Fruit fly (Drosophila melanogaster) whole organism: ENCODE results near the gene Pi4KIIalpha.

Source experiments
- CG8478 ChIP-seq: fragments of >200 bp; optimal IDR thresholded peaks from 2 replicates; lab custom pipeline; 2018; ENCODE audit warnings: inconsistent platforms
- EcR ChIP-seq, 2 experiments: fragments of >200 bp; optimal IDR thresholded peaks; 2 replicates each; lab custom pipeline; 2017; ENCODE audit warnings: missing biosample characterization in 2 of 2, missing genetic modification characterization in 2 of 2, missing genetic modification reagents in 2 of 2
- psq ChIP-seq: fragments of >200 bp; optimal IDR thresholded peaks from 2 replicates; lab custom pipeline; 2017
- usp ChIP-seq: fragments of >200 bp; optimal IDR thresholded peaks from 2 replicates; lab custom pipeline; 2017; ENCODE audit warnings: missing biosample characterization, missing genetic modification characterization, mixed read lengths

dm6 chr3R:5611733-5612132 lies 48.3 kb upstream of the Pi4KIIalpha start:
- TF ChIP-seq usp (GFP tag; lab: Kevin White, UChicago): no peak
- TF ChIP-seq EcR (GFP tag; optimal IDR thresholded peaks at IDR 0.05; lab: Kevin White, UChicago): no peak
- no peak for TF ChIP-seq CG8478 (lab: Kevin White, UChicago)
- TF ChIP-seq psq (lab: Kevin White, UChicago): no peak
